Worm (Caenorhabditis elegans): ENCODE results near the gene jtr-1.

Gene jtr-1

DNA sequence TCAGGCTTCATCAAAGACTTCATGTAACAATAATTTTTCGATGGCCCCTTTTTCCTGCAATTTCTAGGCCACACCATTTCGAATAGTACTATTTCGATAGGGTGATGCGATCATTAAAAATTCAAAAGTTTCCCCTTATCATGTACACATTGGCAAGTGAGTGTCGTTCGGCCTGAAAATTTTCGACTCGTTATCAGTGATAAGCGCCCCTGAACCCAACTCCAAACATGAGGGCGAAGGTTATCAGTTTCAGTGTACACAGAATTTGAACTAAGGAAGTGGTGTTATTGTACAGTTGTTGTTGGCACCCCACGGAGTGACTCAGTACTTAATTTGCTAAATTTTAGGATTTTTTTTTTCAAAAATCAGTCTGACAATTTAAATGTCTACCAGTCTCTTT lies 41.8 kb upstream of the jtr-1 start (continued):
- no peak for TF ChIP-seq lir-3 (tag; optimal IDR thresholded peaks at IDR 0.05)
- TF ChIP-seq php-3 (GFP tag; IDR thresholded peaks at IDR 0.05): peak; percentile 19; the same call in 1 of the 2 replicates
- no peak for TF ChIP-seq vab-7 (GFP tag; IDR thresholded peaks at IDR 0.05)
- peak; percentile 91 for TF ChIP-seq nhr-28 (tag; optimal IDR thresholded peaks at IDR 0.05)
- peak; percentile 100 for TF ChIP-seq nhr-41 (GFP tag; IDR thresholded peaks at IDR 0.05)
- peak; percentile 86 for TF ChIP-seq dmd-6 (GFP tag; IDR thresholded peaks at IDR 0.05)
- TF ChIP-seq Y105C5A.15 (GFP tag; IDR thresholded peaks at IDR 0.05): no peak
- TF ChIP-seq mdt-29 (GFP tag; IDR thresholded peaks at IDR 0.05): no peak
- TF ChIP-seq T26A8.4 (GFP tag; IDR thresholded peaks at IDR 0.05): no peak
- TF ChIP-seq nhr-102 (tag; optimal IDR thresholded peaks at IDR 0.05): no peak
- peak; percentile 67 for TF ChIP-seq lin-1 (GFP tag; IDR thresholded peaks at IDR 0.05)
- no peak for TF ChIP-seq R02D3.7 (tag; optimal IDR thresholded peaks at IDR 0.05)
- TF ChIP-seq cey-2 (tag; optimal IDR thresholded peaks at IDR 0.05; ENCODE audit: borderline replicate concordance, insufficient read depth): no peak
- no peak for TF ChIP-seq nhr-237 (tag; optimal IDR thresholded peaks at IDR 0.05)
- TF ChIP-seq ama-1 (optimal IDR thresholded peaks at IDR 0.05): no peak
- TF ChIP-seq tra-1 (GFP tag; IDR thresholded peaks at IDR 0.05): 0 out of 2 replicates have a peak, but pooled peaks have one; percentile 46
- TF ChIP-seq lin-38 (GFP tag; IDR thresholded peaks at IDR 0.05): no peak
- no peak for TF ChIP-seq set-16 (GFP tag; IDR thresholded peaks at IDR 0.05)

DNA sequence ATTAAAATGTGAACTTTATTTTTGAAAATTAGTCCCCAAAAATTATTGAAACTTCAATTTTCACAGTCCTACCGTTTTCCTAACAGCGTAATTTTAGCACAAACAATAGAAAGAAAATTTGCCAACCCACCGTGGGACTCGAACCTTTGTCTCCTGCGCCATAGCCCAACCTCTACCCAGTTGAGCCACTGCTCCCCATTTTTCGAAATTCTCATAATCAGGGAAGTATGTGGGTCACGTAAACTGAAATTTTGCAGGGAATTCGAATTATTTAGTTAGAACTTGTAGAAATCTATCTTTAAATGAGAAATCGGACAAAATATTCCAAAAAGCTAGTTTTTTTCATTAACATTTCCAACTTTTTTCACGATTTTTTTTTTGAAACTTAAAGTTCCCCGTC lies 40.4 kb upstream of the jtr-1 start:
- TF ChIP-seq nhr-28 (tag; optimal IDR thresholded peaks at IDR 0.05) (no peak), gei-8 (GFP tag; optimal IDR thresholded peaks at IDR 0.05) (no peak), hlh-30 (tag; optimal IDR thresholded peaks at IDR 0.05; ENCODE audit: insufficient read depth) (no peak)

DNA sequence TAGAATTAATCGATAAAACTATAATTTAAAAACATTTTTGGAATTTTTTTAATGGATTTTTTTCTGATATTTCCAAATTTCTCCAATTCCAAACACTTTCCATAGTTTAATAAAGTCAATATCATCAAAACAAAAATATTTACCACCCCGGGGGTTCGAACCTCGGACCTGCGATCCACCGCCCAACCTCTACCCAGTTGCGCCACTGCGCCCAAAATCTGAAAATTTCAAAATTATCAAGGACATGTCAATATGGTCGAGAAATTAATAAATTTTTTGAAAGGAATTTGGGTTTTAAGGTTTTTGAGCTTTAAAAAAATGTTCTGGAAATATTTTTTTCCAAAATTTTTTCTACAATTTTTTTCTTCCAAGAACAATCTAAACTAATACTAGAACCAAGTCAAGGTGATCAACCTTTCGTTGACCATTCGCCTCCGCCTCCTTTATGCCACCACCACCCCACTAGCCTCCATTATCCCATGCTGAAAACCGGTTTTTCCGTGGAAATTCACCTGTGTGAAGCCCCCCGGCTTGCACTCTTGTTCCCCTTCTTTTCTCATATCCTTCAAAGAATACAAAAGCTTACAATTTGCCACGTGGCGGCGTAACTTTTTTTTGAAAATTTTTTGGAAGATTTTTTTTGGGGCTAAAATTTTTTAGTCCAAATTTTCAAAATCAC lies 39.0 kb upstream of the jtr-1 start:
- TF ChIP-seq hmg-1.1 (GFP tag; IDR thresholded peaks at IDR 0.05) (0 out of 2 replicates have a peak, but pooled peaks have one; percentile 10), ces-1 (GFP tag; optimal IDR thresholded peaks at IDR 0.05) (no peak), lin-38 (GFP tag; IDR thresholded peaks at IDR 0.05) (0 out of 2 replicates have a peak, but pooled peaks have one; percentile 21)

DNA sequence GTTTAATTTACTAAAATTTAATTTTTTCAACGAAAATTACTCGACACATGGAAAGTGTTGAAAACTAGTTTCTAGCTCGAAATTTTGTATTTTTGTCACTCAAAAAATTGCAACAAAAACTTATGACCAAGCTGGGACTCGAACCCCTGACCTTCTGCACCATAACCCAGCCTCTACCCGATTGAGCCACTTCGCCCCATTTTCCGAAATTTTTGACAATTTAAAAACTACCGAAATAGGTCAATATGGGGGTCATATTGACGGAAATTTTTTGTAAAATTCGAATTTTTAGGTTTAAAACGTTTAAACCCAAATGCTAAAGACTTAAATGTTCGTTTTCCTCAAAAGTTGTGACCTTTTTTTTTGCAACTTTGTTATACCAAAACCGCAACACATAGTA lies 35.2 kb upstream of the jtr-1 start:
- TF ChIP-seq snpc-1.2 (GFP tag; IDR thresholded peaks at IDR 0.05): no peak
- TF ChIP-seq spr-1 (tag; optimal IDR thresholded peaks at IDR 0.05): no peak
- TF ChIP-seq nhr-48 (tag; optimal IDR thresholded peaks at IDR 0.05): no peak
- TF ChIP-seq nhr-41 (GFP tag; IDR thresholded peaks at IDR 0.05): no peak
- no peak for TF ChIP-seq daf-16 (GFP tag; optimal IDR thresholded peaks at IDR 0.05)
- TF ChIP-seq daf-16 (tag; optimal IDR thresholded peaks at IDR 0.05): no peak
- TF ChIP-seq Y5F2A.4 (GFP tag; optimal IDR thresholded peaks at IDR 0.05): no peak
- no peak for TF ChIP-seq F10B5.3 (tag; optimal IDR thresholded peaks at IDR 0.05)
- no peak for TF ChIP-seq duxl-1 (tag; optimal IDR thresholded peaks at IDR 0.05; ENCODE audit: poor library complexity)
- TF ChIP-seq pqm-1 (tag; optimal IDR thresholded peaks at IDR 0.05): no peak
- no peak for TF ChIP-seq tag-97 (GFP tag; IDR thresholded peaks at IDR 0.05)
- TF ChIP-seq lin-15B (tag; optimal IDR thresholded peaks at IDR 0.05): no peak
- TF ChIP-seq F49E8.2 (tag; optimal IDR thresholded peaks at IDR 0.05; ENCODE audit: borderline replicate concordance): no peak
- no peak for TF ChIP-seq F44E2.7 (GFP tag; IDR thresholded peaks at IDR 0.05)
- TF ChIP-seq nhr-42 (GFP tag; IDR thresholded peaks at IDR 0.05): no peak
- TF ChIP-seq Y48G9A.11 (GFP tag; IDR thresholded peaks at IDR 0.05): no peak
- TF ChIP-seq nhr-102 (tag; optimal IDR thresholded peaks at IDR 0.05): no peak
- TF ChIP-seq jun-1 (tag; optimal IDR thresholded peaks at IDR 0.05): no peak
- TF ChIP-seq hif-1 (tag; optimal IDR thresholded peaks at IDR 0.05): no peak
- TF ChIP-seq zag-1 (tag; optimal IDR thresholded peaks at IDR 0.05): no peak
- TF ChIP-seq madf-9 (GFP tag; conservative IDR thresholded peaks at IDR 0.05): no peak

Data from whole organism, L4 larva.